Worm (Caenorhabditis elegans) whole organism, late embryonic: Measurements from ENCODE around the gene T21H3.5.

Experiments used
- ahr-1 ChIP-seq: sonication (generic microtip); optimal IDR thresholded peaks from 2 replicates; lab custom pipeline; 2016; ENCODE audit warnings: missing genetic modification characterization, missing compliant biosample characterization
- ama-1 ChIP-seq: fragments of 150-350 bp; optimal IDR thresholded peaks from 2 replicates; lab custom pipeline; 2014
- ceh-18 ChIP-seq: sonication (generic microtip); optimal IDR thresholded peaks from 2 replicates; lab custom pipeline; 2016; ENCODE audit warnings: missing genetic modification characterization, missing compliant biosample characterization
- ceh-19 ChIP-seq: fragments of 200-800 bp; sonication (Bioruptor generic); optimal IDR thresholded peaks from 2 replicates; lab custom pipeline; 2018; ENCODE audit warnings: mild to moderate bottlenecking, missing genetic modification characterization, missing compliant biosample characterization
- ceh-2 ChIP-seq: sonication (generic microtip); optimal IDR thresholded peaks from 2 replicates; lab custom pipeline; 2016; ENCODE audit warnings: missing genotype, missing genetic modification characterization, missing compliant biosample characterization
- ceh-22 ChIP-seq: sonication (generic microtip); optimal IDR thresholded peaks from 2 replicates; lab custom pipeline; 2017; ENCODE audit warnings: missing biosample characterization, missing genetic modification characterization
- ceh-24 ChIP-seq: sonication (generic microtip); optimal IDR thresholded peaks from 2 replicates; lab custom pipeline; 2016; ENCODE audit warnings: mild to moderate bottlenecking, missing genetic modification characterization, missing compliant biosample characterization
- ceh-30 ChIP-seq: fragments of 150-350 bp; optimal IDR thresholded peaks from 2 replicates; lab custom pipeline; 2014; ENCODE audit warnings: missing biosample characterization, missing genetic modification characterization
- ceh-31 ChIP-seq: sonication (generic microtip); optimal IDR thresholded peaks from 2 replicates; lab custom pipeline; 2016; ENCODE audit warnings: missing genetic modification characterization, missing compliant biosample characterization
- ceh-34 ChIP-seq: sonication (generic microtip); optimal IDR thresholded peaks from 2 replicates; lab custom pipeline; 2016; ENCODE audit warnings: mild to moderate bottlenecking, missing genetic modification characterization, missing compliant biosample characterization
- ceh-45 ChIP-seq: fragments of 200-800 bp; sonication (Bioruptor generic); IDR thresholded peaks from 2 replicates; pipeline ENCODE4 v1.3.6; 2022; ENCODE audit warnings: missing genetic modification reagents, missing genetic modification characterization, missing compliant biosample characterization
- ceh-6 ChIP-seq: fragments of 200-800 bp; sonication (Bioruptor generic); optimal IDR thresholded peaks from 2 replicates; lab custom pipeline; 2018; ENCODE audit warnings: mild to moderate bottlenecking, missing genetic modification characterization, missing compliant biosample characterization
- dmd-4 ChIP-seq: sonication (generic microtip); optimal IDR thresholded peaks from 2 replicates; lab custom pipeline; 2016; ENCODE audit warnings: borderline replicate concordance, missing genetic modification characterization, missing compliant biosample characterization
- dve-1 ChIP-seq: sonication (generic microtip); optimal IDR thresholded peaks from 2 replicates; lab custom pipeline; 2017; ENCODE audit warnings: antibody characterized with exemption, mild to moderate bottlenecking, missing genetic modification characterization, missing compliant biosample characterization
- elt-4 ChIP-seq: sonication (generic microtip); optimal IDR thresholded peaks from 2 replicates; lab custom pipeline; 2016; ENCODE audit warnings: missing genetic modification characterization, missing compliant biosample characterization
- ets-4 ChIP-seq: sonication (generic microtip); optimal IDR thresholded peaks from 2 replicates; lab custom pipeline; 2016; ENCODE audit warnings: missing genetic modification characterization, missing compliant biosample characterization
- fax-1 ChIP-seq: sonication (generic microtip); optimal IDR thresholded peaks from 2 replicates; lab custom pipeline; 2016; ENCODE audit warnings: missing genotype, missing genetic modification characterization, missing compliant biosample characterization
- fkh-6 ChIP-seq: sonication (generic microtip); optimal IDR thresholded peaks from 2 replicates; lab custom pipeline; 2016; ENCODE audit warnings: missing genetic modification characterization, missing compliant biosample characterization
- gmeb-2 ChIP-seq: sonication (generic microtip); optimal IDR thresholded peaks from 2 replicates; lab custom pipeline; 2016; ENCODE audit warnings: missing genetic modification characterization, inconsistent platforms, missing compliant biosample characterization
- hlh-13 ChIP-seq: fragments of 200-800 bp; sonication (Bioruptor generic); optimal IDR thresholded peaks from 2 replicates; lab custom pipeline; 2018; ENCODE audit warnings: mild to moderate bottlenecking, missing genetic modification characterization, missing compliant biosample characterization
- nhr-11 ChIP-seq: fragments of 150-350 bp; optimal IDR thresholded peaks from 2 replicates; lab custom pipeline; 2014; ENCODE audit warnings: missing biosample characterization, missing genetic modification characterization
- nhr-232 ChIP-seq: sonication (generic microtip); optimal IDR thresholded peaks from 2 replicates; lab custom pipeline; 2016; ENCODE audit warnings: missing genetic modification characterization, missing compliant biosample characterization
- pax-1 ChIP-seq: fragments of 150-350 bp; optimal IDR thresholded peaks from 2 replicates; lab custom pipeline; 2014; ENCODE audit warnings: missing biosample characterization, missing genetic modification characterization
- pha-4 ChIP-seq: fragments of 150-350 bp; optimal IDR thresholded peaks from 2 replicates; lab custom pipeline; 2018; ENCODE audit warnings: missing biosample characterization, missing genetic modification reagents, missing genetic modification characterization
- pqm-1 ChIP-seq: sonication (generic microtip); optimal IDR thresholded peaks from 2 replicates; lab custom pipeline; 2016; ENCODE audit warnings: missing genetic modification characterization, missing compliant biosample characterization
- pros-1 ChIP-seq: fragments of 150-350 bp; optimal IDR thresholded peaks from 2 replicates; lab custom pipeline; 2014; ENCODE audit warnings: missing biosample characterization, missing genetic modification reagents, missing genetic modification characterization
- sox-2 ChIP-seq: fragments of 200-800 bp; sonication (Bioruptor generic); IDR thresholded peaks from 2 replicates; pipeline ENCODE4 v1.3.6; 2022; ENCODE audit warnings: missing genetic modification reagents, missing genetic modification characterization, missing compliant biosample characterization
- syd-9 ChIP-seq: sonication (generic microtip); optimal IDR thresholded peaks from 2 replicates; lab custom pipeline; 2016; ENCODE audit warnings: mild to moderate bottlenecking, missing genetic modification characterization, moderate library complexity, missing compliant biosample characterization
- tbx-2 ChIP-seq: sonication (generic microtip); optimal IDR thresholded peaks from 2 replicates; lab custom pipeline; 2016; ENCODE audit warnings: missing genetic modification characterization, missing compliant biosample characterization
- tbx-7 ChIP-seq: sonication (generic microtip); optimal IDR thresholded peaks from 2 replicates; lab custom pipeline; 2016; ENCODE audit warnings: missing genotype, missing genetic modification characterization, missing compliant biosample characterization
- unc-3 ChIP-seq, 2 experiments: fragments of 200-800 bp in 1 of 2; sonication (Bioruptor generic) in 1 of 2; sonication (generic microtip) in 1 of 2; conservative IDR thresholded peaks in 1 of 2; optimal IDR thresholded peaks in 1 of 2; 2 replicates each; pipeline versions ENCODE4 v1.3.6 to Lab custom; 2016 to 2022; ENCODE audit warnings: missing compliant biosample characterization in 2 of 2, missing genetic modification characterization in 2 of 2, missing genetic modification reagents in 1 of 2
- unc-42 ChIP-seq: sonication (generic microtip); optimal IDR thresholded peaks from 2 replicates; lab custom pipeline; 2016; ENCODE audit warnings: missing genotype, missing genetic modification characterization, missing compliant biosample characterization
- unc-55 ChIP-seq: sonication (generic microtip); optimal IDR thresholded peaks from 2 replicates; lab custom pipeline; 2017; ENCODE audit warnings: missing biosample characterization, missing genetic modification reagents, missing genetic modification characterization
- zip-5 ChIP-seq: sonication (generic microtip); optimal IDR thresholded peaks from 2 replicates; lab custom pipeline; 2016; ENCODE audit warnings: missing genetic modification characterization, missing compliant biosample characterization
- ztf-16 ChIP-seq: sonication (generic microtip); optimal IDR thresholded peaks from 2 replicates; lab custom pipeline; 2017; ENCODE audit warnings: missing genetic modification characterization, missing compliant biosample characterization

The T21H3.5 gene

DNA sequence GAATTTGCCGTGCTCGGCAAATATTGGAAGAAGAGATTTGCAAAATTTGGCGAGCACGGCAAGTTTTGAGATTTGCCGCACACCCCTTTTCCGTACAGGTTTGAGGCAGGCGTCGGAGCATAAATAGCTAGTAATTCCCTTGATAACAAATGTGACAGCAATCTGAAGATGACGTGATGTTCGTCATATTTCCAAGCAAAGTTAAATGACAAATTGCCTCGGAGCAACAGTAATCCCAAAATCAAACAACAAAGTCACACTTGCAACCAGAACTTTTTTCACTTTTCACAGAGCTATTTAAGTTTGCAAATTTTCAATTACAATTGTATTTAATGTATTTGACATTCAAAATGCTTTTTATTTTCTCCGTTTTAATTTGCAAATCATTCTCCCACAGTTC is 15.2 kb upstream of the T21H3.5 start, which contains the start of gene F25A2.1:
Gene F25A2.1, plus strand, starts transcription at position 301 of the 400 bp plus-strand sequence.
- TF ChIP-seq ama-1 (lab: Kevin White, UChicago), result no peak
- no peak for TF ChIP-seq nhr-232 (tag; lab: Kevin White, UChicago)
- no peak for TF ChIP-seq zip-5
- TF ChIP-seq pqm-1 (tag; lab: Kevin White, UChicago), result no peak
- no peak for TF ChIP-seq ceh-31 (tag; lab: Kevin White, UChicago)
- TF ChIP-seq pha-4 (tag; lab: Kevin White, UChicago), result no peak

DNA sequence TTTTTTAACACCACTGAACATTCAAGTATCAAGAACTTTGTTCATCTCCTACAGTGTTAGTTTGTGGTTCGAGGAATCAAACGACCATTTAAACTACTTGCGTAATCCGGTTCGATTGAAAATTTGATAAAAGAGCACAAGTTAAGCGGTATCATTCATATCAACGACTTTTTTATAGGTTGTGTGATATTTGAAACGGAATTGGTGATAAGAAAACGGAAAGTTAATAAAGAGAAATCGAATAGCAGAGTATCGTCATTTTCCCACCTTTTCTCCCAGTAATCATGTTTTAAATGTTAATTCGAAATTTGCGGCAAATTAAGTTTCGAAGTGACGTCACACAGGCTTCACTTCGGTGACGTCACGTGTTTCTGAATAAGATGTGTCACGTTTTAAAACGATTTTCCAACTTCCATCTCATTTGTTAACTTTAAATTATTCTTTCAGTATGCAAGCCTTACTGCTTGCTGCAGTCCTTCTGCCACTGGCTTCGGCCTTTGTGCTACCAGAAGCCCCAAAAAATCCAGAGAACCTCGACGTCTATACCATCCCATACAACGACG is 12.3 kb upstream of the T21H3.5 start, which contains the start of gene T21H3.1:
Gene T21H3.1, plus strand, starts transcription at position 448 of the 563 bp plus-strand sequence.
- TF ChIP-seq ceh-19 (GFP tag; lab: Kevin White, UChicago) (no peak), ceh-30 (no peak), ceh-2 (tag; lab: Kevin White, UChicago) (no peak), ceh-6 (no peak), unc-42 (no peak), ceh-34 (no peak), hlh-13 (GFP tag; lab: Kevin White, UChicago) (no peak), ahr-1 (tag; lab: Kevin White, UChicago) (no peak), fax-1 (tag; lab: Kevin White, UChicago) (no peak), unc-55 (GFP tag; lab: Kevin White, UChicago) (no peak), pros-1 (no peak), ceh-22 (tag; lab: Kevin White, UChicago) (no peak), unc-3 (GFP tag; conservative IDR thresholded peaks at IDR 0.05; lab: Robert Waterston, UW) (no peak), unc-3 (tag; optimal IDR thresholded peaks at IDR 0.05; lab: Kevin White, UChicago) (no peak), tbx-7 (tag; lab: Kevin White, UChicago) (no peak), sox-2 (GFP tag; lab: Robert Waterston, UW) (no peak), ceh-24 (tag; lab: Kevin White, UChicago) (no peak)

DNA sequence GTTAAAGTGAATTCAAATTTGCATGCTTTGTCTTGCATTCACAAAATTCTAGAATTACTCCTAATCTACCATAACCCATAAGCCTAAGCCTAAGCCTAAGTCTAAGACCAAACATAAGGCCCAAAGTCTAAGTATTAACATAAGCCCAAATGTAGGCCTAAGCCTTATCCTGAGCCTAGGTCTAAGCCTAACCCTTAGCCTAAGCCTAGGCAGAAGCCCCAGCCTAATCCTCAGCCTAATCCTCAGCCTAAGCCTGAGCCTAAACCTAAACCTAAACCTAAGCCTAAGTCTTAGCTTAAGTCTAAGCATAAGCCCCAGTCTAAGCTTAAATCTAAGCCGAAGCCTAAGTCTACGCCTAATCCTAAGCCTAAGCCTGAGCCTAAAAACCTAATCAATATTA is 6.5 kb upstream of the T21H3.5 start:
- TF ChIP-seq dve-1 (tag; lab: Kevin White, UChicago), result peak; percentile 24
- no peak for TF ChIP-seq fkh-6 (tag; lab: Kevin White, UChicago)
- no peak for TF ChIP-seq gmeb-2 (tag; lab: Kevin White, UChicago)
- no peak for TF ChIP-seq ceh-2 (tag; lab: Kevin White, UChicago)

DNA sequence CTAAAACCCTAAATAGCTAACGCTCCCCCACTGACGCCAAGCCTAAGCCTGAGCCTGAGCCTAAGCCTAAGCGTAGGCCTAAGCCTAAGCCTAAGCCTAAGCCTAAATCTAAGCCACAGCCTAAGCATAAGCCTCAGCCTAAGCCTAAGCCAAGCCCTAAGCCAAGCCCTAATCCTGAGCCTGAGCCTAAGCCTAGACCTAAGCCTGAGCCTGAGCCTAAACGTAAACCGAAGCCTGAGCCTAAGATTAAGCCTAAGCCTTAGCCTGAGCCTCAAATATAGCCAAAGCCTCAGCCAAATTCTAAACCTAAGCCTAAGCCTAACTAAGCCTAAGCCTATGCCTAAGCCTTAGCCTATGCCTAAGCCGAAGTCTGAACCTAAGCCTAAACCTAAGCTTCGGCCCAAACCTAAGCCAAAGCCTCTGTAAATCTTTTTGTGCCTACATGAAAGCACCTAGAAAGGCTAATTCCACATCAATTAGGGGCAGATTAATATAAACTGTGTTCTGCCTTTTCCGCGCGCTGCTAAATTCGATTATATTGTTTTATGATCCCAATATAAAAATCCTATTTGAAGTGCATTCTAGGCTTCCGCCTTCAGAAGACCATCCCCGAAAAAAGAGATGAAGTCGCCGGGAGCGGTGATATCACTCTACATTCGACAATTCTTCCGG is 1.1 kb upstream of the T21H3.5 start, which contains the start of gene ptr-16:
Gene ptr-16, plus strand, starts transcription at position 622 of the 672 bp plus-strand sequence.
- TF ChIP-seq dve-1 (tag; lab: Kevin White, UChicago) (peak; percentile 78), ceh-18 (tag; lab: Kevin White, UChicago) (no peak)

DNA sequence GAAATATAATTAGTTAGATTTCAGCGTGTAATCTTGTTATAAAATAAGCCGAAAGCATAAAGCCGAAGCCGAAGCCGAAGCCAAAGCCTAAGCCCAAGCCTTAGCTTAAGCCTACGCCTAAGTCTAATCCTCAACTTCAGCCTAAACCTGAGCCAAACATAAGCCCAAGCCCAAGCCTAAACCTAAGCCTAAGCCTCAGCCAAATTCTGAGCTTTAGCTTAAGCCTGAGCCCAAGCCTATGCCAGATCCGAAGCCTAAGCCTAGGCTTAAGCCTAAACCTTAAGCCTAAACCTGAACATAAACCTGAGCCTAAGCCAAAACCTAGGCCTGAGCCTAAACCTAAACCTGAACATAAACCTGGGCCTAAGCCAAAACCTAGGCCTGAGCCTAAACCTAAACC is 3.4 kb downstream of the T21H3.5 start:
- TF ChIP-seq hlh-13 (GFP tag; lab: Kevin White, UChicago), result no peak
- TF ChIP-seq dve-1 (tag; lab: Kevin White, UChicago), result peak; percentile 79

DNA sequence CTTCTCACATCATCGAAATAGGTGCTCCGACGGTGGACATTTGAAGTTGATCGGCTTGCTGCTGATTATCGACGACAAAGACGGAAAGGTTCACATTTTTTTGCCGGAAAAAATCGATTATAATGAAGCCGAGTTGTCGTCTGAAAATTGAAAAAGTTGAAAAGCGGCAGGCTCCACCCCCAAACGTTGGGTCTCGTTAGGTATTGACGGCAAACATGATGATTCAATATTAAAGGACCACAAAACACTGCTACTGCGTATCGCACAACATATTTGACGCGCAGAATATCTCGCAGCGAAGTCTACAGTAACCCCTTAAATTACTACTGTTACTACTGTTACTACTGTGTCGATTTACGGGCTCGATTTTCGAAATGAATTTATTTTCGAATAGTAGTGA is 5.8 kb downstream of the T21H3.5 start:
- TF ChIP-seq ceh-2 (tag; lab: Kevin White, UChicago), result no peak
- no peak for TF ChIP-seq elt-4 (tag; lab: Kevin White, UChicago)
- peak; percentile 56 for TF ChIP-seq ama-1 (lab: Kevin White, UChicago)
- TF ChIP-seq ztf-16 (tag; lab: Kevin White, UChicago), result no peak

DNA sequence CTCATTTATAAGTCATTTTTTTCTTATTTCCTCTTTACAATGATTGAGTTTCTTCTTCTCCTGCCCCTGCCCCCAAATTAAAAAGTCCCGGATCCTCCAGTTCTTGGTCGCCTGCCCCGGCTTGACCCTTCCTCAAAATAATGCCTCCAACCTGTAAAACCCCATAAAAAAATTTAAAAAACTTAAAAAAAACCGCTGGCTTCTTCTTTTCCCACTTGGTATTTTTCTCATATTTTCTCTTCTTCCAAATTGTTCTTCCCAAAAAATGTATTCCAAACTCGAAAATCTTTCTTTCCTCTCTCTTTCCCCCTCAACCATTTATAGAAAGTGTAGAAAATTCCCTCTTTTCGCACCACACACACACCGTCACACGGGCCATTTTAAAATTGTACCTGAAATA is 6.7 kb downstream of the T21H3.5 start:
- TF ChIP-seq ceh-2 (tag; lab: Kevin White, UChicago), result no peak
- TF ChIP-seq fkh-6 (tag; lab: Kevin White, UChicago), result no peak
- no peak for TF ChIP-seq dmd-4 (tag; lab: Kevin White, UChicago)
- TF ChIP-seq pax-1 (tag; lab: Kevin White, UChicago), result no peak
- no peak for TF ChIP-seq ceh-45 (GFP tag; lab: Robert Waterston, UW)
- no peak for TF ChIP-seq ets-4 (tag; lab: Kevin White, UChicago)
- no peak for TF ChIP-seq ceh-6
- no peak for TF ChIP-seq tbx-2
- no peak for TF ChIP-seq ceh-30
- no peak for TF ChIP-seq nhr-11 (tag; lab: Kevin White, UChicago)
- TF ChIP-seq syd-9 (tag; lab: Kevin White, UChicago), result no peak
- TF ChIP-seq dve-1 (tag; lab: Kevin White, UChicago), result no peak
- no peak for TF ChIP-seq ceh-22 (tag; lab: Kevin White, UChicago)
- TF ChIP-seq tbx-7 (tag; lab: Kevin White, UChicago), result no peak
- TF ChIP-seq, all 69 proteins: peak for 0
